Fruit fly (Drosophila melanogaster) whole organism: ENCODE results near the gene CG46304.

Experiments used
- EcR ChIP-seq, 2 experiments: fragments of >200 bp; optimal IDR thresholded peaks; 2 replicates each; lab custom pipeline; 2017; ENCODE audit warnings: missing biosample characterization in 2 of 2, missing genetic modification characterization in 2 of 2, missing genetic modification reagents in 2 of 2
- pan ChIP-seq: fragments of >200 bp; optimal IDR thresholded peaks from 2 replicates; lab custom pipeline; 2017

DNA sequence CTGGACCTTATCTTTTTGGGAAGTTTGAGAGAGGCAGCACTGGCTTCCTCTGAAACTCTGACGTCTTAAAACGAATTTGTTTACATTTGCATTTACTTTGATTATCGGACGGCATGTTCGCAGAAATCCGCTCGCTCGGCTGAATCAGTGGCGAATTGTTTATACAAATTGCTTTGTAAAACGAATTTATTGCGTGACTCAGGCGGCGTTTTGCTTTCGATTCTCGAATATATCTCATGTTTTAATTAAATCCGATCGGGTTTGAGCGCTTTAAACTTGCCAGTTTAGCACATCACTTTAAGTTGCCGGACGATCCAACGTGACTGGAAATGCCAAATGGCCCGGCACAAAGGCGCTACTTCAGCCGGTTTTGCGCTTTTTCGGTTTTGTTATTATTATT is 38.1 kb downstream of the CG46304 start:
- TF ChIP-seq pan (lab: Kevin White, UChicago), result no peak
- TF ChIP-seq EcR (GFP tag; optimal IDR thresholded peaks at IDR 0.05; lab: Kevin White, UChicago), result no peak
